Worm (Caenorhabditis elegans) whole organism, dauer: Measurements from ENCODE around the gene hlh-13.
"Not testable (repeated sequence)": the region's sequence is repeated elsewhere in the genome, so short reads cannot be mapped to it uniquely, and the experiment has no call there.

Experiments
- unc-62 ChIP-seq: sonication (generic microtip); optimal IDR thresholded peaks from 2 replicates; lab custom pipeline; 2017; ENCODE audit warnings: missing biosample characterization, missing genetic modification reagents, missing genetic modification characterization

The hlh-13 gene

DNA sequence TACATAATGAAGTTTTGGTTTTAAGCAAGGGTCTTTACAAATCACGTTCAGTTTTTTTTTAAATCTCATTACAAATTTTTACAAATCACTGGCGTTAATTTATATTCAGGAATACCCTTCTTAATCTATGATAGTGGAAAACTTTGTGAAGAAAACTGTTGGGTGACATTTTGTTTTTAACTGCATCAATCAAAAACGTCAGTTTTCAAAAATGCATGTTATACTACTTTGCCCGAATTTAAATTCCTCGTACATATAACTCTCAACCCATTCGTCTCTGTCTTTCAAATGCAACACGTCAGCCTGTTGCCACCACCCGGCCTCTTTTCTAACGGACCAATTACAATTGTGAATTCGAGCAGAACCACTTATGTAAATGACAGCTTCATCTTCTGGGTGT, at the start of gene hlh-13:
TSS of gene hlh-13 (plus strand) at position 301 of the 400 bp plus-strand sequence.
- no peak for TF ChIP-seq unc-62 (GFP tag; lab: Kevin White, UChicago)

DNA sequence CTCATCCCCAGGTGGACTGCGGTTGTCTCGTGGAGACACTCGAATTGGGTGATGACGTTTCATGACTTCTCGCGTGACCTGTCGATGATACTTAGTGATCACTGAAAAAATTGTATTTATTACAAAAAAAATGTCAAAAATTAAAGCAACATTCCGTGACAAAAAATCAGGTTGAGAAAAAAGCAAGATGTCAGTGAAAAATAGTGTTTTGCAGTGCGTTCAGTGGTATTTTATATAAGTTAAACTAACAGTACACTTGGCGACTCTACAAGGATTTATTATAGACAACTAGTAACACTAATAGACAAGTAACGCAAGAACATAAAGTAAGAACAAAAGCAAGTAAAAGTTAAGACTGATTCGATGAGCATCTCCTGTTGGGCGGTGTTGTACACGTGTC, 49.2 kb upstream of the hlh-13 start, which contains the start of gene F20B6.5:
TSS of gene F20B6.5 (minus strand) at position 101 of the 400 bp plus-strand sequence.
- TF ChIP-seq unc-62 (GFP tag; lab: Kevin White, UChicago), result not testable (repeated sequence)

DNA sequence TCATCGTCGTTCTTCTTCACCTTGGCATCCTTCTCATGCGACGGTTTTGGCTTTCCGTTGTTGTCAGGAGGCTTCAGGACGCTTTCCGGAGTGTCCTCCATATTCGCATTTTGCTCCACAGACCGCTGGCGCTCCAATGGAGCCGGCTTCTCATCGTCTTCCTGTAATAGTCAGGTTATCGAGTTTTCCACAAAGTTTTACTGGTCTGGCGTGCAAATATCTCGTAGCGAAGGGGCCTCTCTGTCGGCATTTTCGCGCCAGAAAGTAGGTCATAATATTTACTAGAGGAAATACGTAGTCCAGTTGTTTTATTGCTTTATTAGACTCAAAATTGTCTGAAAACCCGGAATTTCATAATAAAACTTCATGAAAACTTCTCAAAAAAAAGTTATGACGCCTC, 46.9 kb upstream of the hlh-13 start, which contains the start of gene F20B6.6:
TSS of gene F20B6.6 (minus strand) at position 101 of the 400 bp plus-strand sequence.
- not testable (repeated sequence) for TF ChIP-seq unc-62 (GFP tag; lab: Kevin White, UChicago)

DNA sequence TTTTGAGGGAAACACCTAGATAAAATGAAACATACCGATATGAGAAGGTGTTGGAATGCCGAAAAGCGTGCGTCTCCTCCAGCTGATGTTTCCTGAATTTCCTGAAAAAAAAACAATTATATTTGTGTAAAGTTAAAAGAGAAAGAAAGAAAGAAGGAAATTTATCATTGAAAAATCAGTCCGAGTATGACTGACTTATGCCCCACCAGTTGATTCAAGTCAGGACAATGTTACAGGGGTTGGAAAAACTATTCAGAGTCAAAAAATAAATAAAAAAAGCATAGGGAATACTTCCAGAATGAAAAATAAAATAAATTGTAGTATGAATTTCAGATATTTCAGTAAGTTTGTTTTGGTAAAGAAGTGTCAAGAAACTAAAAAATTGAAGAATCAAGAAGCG, 41.7 kb upstream of the hlh-13 start, which contains the start of gene F20B6.9:
TSS of gene F20B6.9 (minus strand) at position 101 of the 400 bp plus-strand sequence.
- not testable (repeated sequence) for TF ChIP-seq unc-62 (GFP tag; lab: Kevin White, UChicago)

DNA sequence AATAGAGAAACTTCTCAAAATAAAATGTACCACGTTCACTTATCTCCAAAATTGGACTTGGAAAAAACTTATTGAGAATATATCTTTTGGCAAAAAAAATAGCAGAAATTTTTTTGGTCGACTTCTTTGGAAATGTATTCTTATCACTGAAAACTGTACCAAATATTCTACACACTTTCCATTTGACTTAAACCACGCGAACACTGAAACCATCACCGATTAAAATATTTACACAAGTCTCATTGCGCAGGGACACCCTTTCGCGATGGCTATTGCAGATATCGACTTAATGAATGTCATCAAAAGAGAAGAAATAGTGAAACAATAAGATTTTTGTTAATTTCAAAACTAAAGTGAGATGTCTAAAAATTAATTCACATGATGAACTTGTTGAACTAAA, 40.6 kb upstream of the hlh-13 start:
- TF ChIP-seq unc-62 (GFP tag; lab: Kevin White, UChicago), result no peak

DNA sequence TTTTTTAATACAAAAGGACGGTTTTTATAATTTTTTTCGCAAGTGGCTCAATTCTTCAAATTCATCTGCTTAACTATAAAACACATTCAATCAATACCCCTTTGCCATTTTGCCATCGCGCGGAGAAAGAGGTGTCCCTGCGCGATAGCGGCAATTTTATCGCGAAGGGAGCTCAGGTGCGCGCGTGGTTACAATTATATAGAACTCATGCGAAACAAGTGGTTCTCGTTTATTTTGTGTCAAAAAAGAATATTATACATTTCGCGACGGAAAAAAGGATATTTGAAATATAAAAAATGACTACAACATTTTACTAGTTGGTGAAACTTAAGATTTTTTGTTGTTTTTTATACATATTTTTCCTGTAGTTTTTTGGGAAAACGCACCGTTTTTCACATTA, 39.9 kb upstream of the hlh-13 start:
- peak; percentile 62 for TF ChIP-seq unc-62 (GFP tag; lab: Kevin White, UChicago)

DNA sequence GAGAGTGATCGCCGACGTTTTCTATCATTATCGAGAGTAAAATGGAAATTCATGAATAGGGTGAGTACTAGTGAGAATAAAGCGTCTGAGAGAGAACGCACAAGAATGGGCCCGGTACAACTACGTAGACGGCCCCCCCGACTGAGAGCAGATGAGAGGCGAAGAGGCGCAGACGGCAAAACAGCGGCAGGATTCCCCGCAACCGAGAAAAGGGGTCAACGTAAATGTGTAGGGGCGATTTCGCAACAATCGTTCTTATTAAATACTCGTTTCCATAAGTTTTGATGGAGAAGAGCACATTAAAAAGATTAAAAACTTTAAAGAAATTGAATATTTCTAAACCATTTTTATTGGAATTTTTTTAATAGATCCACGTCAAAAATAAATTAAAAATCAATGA, 34.4 kb upstream of the hlh-13 start:
- no peak for TF ChIP-seq unc-62 (GFP tag; lab: Kevin White, UChicago)

DNA sequence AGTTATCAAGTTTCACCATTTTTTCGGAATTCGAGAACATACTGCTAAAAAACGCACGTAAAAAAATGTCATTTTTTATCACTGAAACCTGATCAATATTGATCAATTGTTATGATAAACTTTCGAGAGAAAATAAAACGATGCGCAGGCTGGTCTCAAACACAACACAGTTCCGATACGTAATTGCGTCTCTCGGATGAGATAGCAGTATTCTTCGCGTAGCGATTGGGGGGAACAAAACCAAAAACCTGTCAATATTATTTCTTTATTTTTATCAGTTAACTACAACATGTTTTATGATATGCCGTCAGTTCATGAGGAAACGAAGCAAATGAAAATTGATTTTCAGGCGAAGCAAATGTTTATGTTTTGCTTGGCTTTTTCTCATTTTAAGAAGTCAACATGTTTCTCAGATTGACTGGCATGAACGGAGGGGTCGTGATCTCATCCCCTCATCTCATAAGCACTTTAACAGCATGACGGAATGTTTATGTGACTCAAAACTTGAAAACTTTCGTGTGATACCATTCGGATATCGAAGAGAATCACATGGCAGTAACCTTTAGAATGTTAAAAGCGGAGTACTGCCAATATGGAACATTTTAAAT, 33.4 kb upstream of the hlh-13 start:
- TF ChIP-seq unc-62 (GFP tag; lab: Kevin White, UChicago), result no peak

DNA sequence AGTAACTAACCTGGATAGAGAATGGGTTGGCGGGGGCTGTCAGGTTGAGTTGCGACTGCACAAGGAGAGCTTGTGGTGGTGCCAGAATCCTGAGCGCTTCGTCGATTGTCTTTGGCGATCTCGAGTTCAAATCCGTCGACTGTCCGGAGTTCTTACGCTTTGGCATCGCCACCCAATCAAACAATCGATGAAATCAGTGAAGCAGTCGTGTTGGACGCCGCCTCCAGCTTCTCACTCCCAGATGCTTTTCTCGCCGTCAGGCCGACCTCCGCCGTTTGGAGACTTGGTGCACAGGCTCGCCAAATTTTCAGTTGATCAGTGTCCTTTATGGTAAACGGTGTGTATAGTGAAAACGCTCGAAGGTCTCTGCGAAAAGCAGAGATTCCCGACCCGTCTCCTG, 32.2 kb upstream of the hlh-13 start, which contains the start of the genes F20B6.10 and hpk-1:
TSS of gene F20B6.10 (minus strand) at position 303 of the 400 bp plus-strand sequence.
TSS of gene hpk-1 (minus strand) at position 397 of the 400 bp plus-strand sequence.
- TF ChIP-seq unc-62 (GFP tag; lab: Kevin White, UChicago), result no peak

DNA sequence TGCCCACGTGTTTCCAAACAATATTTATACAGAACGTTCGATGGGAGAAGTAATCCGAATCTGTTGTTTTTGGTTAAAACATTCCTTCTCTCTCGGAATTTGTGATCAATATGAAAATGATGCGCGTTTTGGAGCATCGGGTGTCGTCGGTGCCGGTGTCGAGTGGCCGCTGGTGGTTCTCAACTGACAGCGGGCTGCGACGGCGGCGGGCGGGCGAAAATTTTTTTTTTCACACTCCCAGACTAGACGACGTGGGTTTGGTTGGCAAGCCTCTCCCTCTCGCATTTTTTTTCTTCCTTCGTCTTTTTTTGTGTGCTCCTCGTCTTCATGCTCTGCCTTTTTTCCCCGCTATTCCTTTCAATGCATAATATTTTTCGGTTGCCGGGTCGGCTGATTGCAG, 30.9 kb upstream of the hlh-13 start, which contains the start of gene W01H2.2:
TSS of gene W01H2.2 (minus strand) at position 285 of the 400 bp plus-strand sequence.
- TF ChIP-seq unc-62 (GFP tag; lab: Kevin White, UChicago), result no peak

DNA sequence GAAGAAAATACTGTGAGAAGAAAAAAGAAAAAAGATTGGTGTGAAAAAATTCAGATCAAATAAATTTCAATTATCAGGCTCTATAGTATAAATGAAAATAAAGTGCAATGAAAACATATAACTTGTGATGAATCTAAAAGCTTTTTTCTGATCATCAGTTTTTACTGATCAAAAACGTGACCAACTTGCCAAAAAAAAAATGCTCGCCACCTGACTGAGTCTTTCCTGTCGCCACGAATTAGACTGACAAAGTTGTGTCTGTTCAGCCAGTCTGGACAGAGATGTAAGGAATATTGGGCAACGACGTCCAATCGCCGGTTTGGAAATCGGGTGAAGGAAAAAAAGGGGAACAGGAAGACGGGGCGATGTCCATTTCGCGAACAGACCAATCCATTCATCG, 29.6 kb upstream of the hlh-13 start:
- TF ChIP-seq unc-62 (GFP tag; lab: Kevin White, UChicago), result no peak

DNA sequence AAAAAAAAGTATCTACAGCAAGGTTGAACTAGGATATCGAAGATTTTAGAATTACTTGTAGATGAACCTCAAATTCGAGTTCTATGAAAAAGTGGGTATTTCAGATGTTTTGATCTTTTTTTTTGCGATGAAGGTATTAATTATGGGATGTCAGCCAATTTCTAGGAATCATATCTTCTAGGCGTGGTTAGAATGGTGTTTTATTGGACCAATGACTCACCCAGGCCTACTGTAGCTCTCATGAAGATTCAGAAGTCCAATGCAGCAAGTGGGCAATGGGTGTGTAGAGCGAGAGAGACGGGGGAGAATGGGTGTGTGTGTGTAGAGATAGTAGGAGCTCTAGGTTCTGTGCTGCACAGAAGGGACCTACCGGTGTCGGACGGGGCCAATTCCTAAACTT, 26.8 kb upstream of the hlh-13 start:
- no peak for TF ChIP-seq unc-62 (GFP tag; lab: Kevin White, UChicago)

DNA sequence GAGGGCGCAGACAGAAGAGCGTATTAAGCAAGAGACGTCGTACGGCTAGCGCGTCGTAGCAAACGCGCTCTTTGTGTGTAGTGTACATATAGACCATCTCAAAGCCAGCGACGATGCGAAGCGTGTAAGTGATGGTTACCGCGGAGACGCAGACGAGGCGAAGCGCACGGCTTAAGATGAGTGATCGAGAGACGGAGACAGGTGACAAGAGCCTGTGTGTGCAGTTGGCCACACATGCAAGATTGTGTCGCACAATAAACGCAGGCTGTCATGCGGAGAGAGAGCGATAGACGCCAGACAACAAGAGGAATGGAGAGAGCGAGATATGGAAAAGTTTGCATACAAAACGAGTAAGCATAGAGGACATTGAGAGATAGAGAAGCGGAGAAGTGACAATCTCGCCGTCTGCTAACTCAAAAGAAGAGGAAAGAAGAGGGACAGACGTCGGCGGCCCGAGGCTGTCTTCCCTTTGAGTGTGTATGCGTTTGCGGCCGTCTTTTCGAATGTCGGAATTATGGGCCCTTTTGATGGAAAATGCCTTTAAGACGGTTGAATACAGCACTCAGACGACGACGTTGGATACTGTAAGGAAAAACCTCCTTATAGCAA, 26.2 kb upstream of the hlh-13 start:
- no peak for TF ChIP-seq unc-62 (GFP tag; lab: Kevin White, UChicago)

DNA sequence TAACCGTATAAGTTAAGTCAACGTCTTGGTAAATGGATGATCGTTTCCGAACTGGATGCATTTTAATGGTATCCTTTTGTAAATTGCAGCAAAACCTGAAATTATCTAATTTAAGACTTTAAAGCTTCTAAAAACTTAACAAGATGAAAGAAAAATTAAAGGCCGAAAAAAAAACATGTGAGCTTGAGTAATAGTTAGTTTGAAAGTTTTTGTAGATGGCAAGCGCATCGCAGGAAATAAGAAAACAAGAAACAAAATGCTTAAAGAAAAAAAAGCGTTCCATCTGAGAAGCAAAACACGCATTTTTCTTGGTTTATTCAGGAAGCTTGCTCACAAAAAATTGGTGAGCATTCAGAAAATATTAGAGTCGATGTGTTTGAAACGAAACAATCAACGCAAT, 13.3 kb upstream of the hlh-13 start, which contains the start of gene rab-37:
TSS of gene rab-37 (minus strand) at position 101 of the 400 bp plus-strand sequence.
- TF ChIP-seq unc-62 (GFP tag; lab: Kevin White, UChicago), result no peak

DNA sequence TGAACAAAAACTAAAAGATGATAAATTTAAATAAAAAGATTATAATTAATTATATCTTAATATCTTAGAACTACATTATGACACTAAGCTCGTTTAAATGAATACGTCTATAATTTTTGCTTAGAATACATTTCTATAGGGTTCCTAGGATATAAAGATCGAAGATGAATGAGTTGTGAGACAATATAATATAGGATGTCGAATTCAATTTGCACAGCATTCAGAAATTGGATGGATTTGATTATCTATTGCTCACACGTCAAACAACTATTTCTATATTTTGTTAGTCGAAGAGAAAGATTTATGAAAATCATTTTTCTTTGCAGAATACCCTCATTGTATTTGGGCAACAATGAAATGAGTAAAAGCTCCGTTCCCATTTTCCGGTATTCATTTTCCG, 10.1 kb upstream of the hlh-13 start:
- no peak for TF ChIP-seq unc-62 (GFP tag; lab: Kevin White, UChicago)

DNA sequence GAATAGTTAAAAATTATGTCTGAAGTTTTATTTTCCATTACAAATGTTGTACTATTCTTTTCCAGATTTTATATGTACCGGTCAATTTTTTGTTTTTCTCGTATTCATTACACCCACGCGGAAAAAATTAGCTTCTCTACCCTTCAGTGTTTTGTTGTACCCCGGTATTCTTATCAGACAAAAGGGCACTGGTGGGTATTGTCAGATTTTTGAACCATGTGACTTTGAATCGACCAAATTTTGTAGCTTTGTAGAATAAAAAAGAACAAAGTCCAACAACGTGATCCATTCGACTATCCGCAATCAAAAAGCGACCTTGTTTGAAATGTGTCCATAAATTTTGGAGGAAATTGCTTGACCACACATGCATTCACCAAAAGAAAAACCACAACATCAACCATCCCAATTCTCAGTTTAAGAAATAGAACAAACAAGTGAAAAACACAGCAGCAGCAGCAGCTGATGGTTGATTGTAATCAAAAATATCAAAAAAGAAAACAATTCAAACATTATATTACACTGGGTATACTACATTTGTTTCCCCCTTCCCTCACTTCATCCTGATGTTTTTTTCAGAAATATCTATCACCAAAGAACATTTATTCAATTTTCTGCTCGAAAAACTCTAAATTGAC, 4.4 kb upstream of the hlh-13 start:
- TF ChIP-seq unc-62 (GFP tag; lab: Kevin White, UChicago), result no peak
